Worm (Caenorhabditis elegans) whole organism, L4/young adult: ENCODE data around the gene F48G7.4.

Experiments
- W03F9.2 ChIP-seq: fragments of 150-350 bp; optimal IDR thresholded peaks from 2 replicates; lab custom pipeline; 2014; ENCODE audit warnings: missing biosample characterization, missing genetic modification characterization
- dao-5 ChIP-seq: sonication (generic microtip); optimal IDR thresholded peaks from 2 replicates; lab custom pipeline; 2016; ENCODE audit warnings: missing genotype, missing genetic modification characterization, moderate library complexity, missing compliant biosample characterization
- him-1 ChIP-seq: sonication (generic microtip); optimal IDR thresholded peaks from 2 replicates; lab custom pipeline; 2016; ENCODE audit warnings: missing genotype, missing genetic modification reagents, missing genetic modification characterization, missing compliant biosample characterization

F48G7.4 gene

DNA sequence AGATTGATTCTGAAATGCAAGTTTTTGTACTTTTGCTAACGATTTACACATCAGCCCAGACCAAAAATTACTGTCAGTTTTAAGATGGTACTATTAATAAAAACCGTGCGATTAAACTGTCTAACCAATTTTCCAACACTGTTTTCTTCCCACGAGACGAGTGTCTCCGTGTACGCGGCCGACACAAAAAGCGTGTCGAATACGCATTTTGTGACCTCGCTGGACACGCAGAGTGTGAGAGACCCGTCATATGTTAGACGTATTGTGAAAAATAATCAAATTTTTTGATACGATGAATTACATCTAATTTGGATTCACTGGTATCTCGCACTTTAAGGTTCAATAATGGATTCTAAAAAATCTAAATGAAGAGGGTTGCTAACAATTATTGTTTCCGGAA lies 16.4 kb downstream of the F48G7.4 start:
- TF ChIP-seq W03F9.2: no peak
- no peak for TF ChIP-seq him-1 (tag; lab: Kevin White, UChicago)
- no peak for TF ChIP-seq dao-5 (tag; lab: Kevin White, UChicago)

DNA sequence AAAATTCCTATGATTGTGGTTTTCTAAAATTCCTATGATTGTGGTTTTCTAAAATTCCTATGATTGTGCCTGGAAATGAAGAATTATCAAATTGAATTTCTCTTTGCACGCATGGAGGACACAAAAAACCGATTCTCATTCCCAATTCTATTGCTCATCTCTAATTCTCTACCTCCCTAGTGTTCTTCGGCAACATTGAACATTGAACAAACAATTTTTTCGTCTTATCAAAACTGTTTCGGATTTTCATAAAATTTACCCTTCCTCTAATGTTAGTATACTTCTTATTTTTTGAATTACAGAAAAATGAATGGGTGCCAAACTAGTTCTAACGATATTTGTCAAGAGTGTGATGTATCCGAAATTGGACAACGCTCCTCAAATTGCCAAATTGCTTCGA lies 17.0 kb downstream of the F48G7.4 start, which contains the start of gene pals-31:
pals-31 (plus strand) TSS at position 301 of the 400 bp plus-strand sequence.
- TF ChIP-seq dao-5 (tag; lab: Kevin White, UChicago) (no peak), W03F9.2 (no peak), him-1 (tag; lab: Kevin White, UChicago) (no peak)

DNA sequence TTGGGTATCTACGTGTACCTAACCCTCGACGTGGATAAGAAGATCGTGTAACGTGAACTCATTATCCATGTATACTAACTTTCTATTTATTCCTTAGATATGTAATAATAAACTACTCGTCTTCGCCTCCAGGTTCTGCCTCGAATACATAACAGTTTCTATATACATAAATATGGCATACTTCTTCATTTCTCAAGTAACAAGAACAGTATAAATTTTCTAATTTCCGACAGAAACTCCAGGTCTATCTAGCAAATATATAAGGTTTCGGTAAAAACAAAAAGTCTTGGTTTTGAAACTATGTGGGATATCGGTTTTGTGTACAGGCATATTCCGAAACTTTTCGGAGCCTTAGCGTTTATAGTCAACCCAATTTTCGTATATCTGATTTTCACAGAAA lies 19.1 kb downstream of the F48G7.4 start, which contains the start of gene srj-37:
srj-37 (plus strand) TSS at position 301 of the 400 bp plus-strand sequence.
- TF ChIP-seq dao-5 (tag; lab: Kevin White, UChicago): no peak

DNA sequence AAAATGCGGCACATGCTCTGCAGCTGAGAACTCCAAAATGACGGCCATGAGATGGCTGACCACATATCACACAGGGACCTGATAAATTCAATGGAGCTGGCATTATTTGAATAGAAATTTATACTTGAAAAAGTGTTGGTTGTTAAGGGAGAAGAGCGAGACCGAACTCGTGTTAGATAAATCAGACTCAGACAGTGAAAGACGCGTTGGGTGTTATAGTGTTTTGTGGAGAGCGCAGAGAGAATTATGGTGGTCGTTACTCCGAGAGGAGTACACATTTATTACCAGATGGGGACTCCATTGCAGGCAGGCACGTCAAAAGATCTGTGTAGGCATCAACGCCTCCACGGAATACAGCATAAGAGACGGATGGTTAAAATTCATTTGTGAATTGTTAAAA lies 23.5 kb downstream of the F48G7.4 start, which contains the start of gene nhr-190:
nhr-190 (minus strand) TSS at position 175 of the 400 bp plus-strand sequence.
- TF ChIP-seq dao-5 (tag; lab: Kevin White, UChicago): no peak
- no peak for TF ChIP-seq W03F9.2
- no peak for TF ChIP-seq him-1 (tag; lab: Kevin White, UChicago)

DNA sequence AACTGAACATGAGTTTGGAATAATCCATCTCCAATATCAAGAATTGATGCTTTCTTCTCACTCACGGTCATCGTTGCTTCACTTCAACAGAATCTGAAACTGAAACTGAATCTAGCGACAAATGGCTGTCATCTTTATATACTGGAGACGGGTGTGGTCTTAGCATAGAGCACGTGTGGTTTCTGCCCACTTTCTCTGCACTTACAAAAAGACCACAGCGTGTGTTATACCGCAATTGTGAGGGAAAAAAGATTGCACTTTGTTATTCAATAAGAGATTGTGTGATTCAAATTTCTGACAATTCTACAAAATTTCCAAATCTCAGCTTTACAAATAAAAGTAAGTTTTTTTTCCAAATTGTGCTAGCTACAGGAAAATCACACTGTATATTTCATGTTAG lies 26.9 kb downstream of the F48G7.4 start, which contains the start of gene F48G7.12:
F48G7.12 (minus strand) TSS at position 101 of the 400 bp plus-strand sequence.
- TF ChIP-seq dao-5 (tag; lab: Kevin White, UChicago) (no peak), W03F9.2 (no peak), him-1 (tag; lab: Kevin White, UChicago) (no peak)

DNA sequence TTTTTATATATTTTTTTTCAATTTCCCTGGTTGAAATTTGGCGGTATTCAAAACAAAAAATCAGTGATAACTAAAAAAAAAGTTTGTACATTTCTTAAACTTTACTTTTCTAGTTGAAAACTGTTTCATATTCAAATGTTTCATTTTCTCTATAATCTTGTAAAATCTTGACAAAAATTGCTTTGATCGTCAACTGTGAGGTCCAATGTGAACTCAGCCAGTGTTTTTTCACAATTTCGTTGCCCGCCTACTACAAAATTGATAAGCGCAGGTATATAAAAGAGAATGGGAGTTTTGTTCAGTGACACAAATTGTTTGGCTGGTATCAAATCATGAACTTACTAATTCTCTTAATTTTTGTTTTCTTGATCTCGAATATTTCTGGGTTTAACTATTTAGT lies 27.6 kb downstream of the F48G7.4 start, which contains the start of gene ugt-42:
ugt-42 (plus strand) TSS at position 301 of the 400 bp plus-strand sequence.
- no peak for TF ChIP-seq him-1 (tag; lab: Kevin White, UChicago)
- TF ChIP-seq W03F9.2: no peak
- TF ChIP-seq dao-5 (tag; lab: Kevin White, UChicago): no peak

DNA sequence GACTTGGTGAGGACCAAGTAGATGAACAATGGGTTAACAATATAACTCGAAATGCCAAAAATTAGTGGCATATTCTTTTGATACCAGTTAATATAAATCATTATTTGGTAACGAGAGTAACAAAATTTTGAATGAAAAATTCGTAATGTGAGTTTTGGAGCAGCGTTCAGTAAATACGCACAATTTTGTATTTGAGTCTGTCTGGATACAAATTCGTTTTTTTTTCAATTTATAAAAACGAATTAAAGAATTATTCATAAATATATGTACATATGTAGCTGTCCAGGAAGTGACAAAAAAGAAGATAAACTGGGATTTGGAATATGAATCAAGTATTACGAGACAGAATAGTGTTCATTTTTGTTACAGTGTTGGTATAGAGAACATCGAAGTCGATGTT lies 33.7 kb downstream of the F48G7.4 start, which contains the start of gene srj-5:
srj-5 (minus strand) TSS at position 101 of the 400 bp plus-strand sequence.
- TF ChIP-seq him-1 (tag; lab: Kevin White, UChicago): no peak
- TF ChIP-seq dao-5 (tag; lab: Kevin White, UChicago): no peak
- no peak for TF ChIP-seq W03F9.2

DNA sequence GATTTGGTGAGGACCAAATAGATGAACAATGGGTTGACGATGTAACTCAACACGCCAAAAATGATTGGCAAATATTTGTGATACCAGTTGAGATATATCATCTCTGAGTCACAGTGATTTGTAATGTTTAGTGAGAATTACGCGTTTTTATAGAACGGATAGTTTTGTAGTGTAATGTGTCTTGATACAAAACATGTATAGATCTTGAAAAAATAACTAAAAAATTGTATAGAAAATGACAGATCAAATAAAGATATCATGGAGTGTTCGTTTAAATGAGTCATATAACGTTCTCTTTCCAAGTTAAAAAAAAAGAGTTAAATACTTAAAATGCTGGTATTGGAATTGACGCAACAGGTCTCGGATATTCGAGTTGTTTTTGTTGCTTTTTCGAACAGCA lies 35.1 kb downstream of the F48G7.4 start, which contains the start of gene srj-6:
srj-6 (minus strand) TSS at position 101 of the 400 bp plus-strand sequence.
- no peak for TF ChIP-seq dao-5 (tag; lab: Kevin White, UChicago)
- no peak for TF ChIP-seq W03F9.2
- TF ChIP-seq him-1 (tag; lab: Kevin White, UChicago): no peak

DNA sequence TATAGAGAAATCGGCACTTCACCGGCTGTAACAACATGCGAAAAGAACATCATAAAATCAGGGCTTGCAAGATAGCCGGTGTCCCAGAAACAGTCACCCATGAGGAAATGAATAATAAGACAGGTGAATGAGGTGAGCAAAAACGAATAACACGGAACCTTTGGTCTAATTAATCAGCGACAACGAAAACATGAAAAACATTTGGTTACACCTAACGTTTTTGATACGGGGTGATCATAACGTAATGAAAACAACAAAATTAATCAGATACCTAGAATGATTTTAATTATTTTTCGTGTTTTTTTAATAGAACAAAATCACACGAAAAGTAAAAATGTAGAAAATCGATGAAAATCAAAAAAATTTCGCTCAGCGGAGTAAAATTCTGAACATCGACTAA lies 36.6 kb downstream of the F48G7.4 start, which contains the start of gene srh-245:
srh-245 (minus strand) TSS at position 101 of the 400 bp plus-strand sequence.
- TF ChIP-seq dao-5 (tag; lab: Kevin White, UChicago) (no peak), him-1 (tag; lab: Kevin White, UChicago) (no peak), W03F9.2 (no peak)

DNA sequence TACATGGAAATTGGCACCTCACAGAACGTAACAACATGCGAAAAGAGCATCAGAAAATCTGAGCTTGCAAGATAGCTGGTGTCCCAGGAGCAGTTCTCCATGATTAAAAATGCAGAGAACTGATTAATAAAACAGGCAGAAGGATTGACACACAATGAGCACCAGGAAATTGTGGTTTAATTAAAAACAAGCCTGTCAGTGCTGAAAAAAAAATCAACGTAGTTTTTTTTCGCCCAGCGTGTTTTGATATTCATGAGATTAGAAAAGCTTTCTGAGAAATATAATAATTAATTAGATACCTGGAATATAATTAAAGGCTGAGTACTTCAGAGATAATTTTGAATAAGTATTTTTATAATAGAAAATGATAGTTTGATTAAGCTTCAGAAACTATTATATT lies 38.4 kb downstream of the F48G7.4 start, which contains the start of gene srh-246:
srh-246 (minus strand) TSS at position 101 of the 400 bp plus-strand sequence.
- TF ChIP-seq him-1 (tag; lab: Kevin White, UChicago) (no peak), W03F9.2 (no peak)

DNA sequence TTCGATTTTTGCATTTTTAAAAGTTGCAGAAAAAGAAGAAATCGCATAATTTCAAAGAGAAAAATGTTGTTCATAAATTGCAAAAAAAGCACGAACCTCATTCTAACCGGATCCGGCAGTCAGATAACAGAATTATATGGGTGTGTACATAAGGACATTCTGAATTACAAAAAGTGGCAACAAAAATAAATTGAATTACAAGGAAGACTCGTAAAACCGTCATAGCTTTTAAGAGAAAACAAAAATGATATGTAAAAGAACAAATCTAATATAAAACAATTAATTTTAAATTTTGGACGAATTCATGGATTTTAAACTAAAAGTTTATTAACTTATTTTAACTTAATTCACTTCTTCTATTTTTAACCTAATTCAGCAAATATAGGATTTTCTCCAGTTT lies 41.0 kb downstream of the F48G7.4 start, which contains the start of gene F31F4.17:
F31F4.17 (minus strand) TSS at position 101 of the 400 bp plus-strand sequence.
- TF ChIP-seq W03F9.2: no peak
- TF ChIP-seq him-1 (tag; lab: Kevin White, UChicago): no peak
- TF ChIP-seq dao-5 (tag; lab: Kevin White, UChicago): no peak

DNA sequence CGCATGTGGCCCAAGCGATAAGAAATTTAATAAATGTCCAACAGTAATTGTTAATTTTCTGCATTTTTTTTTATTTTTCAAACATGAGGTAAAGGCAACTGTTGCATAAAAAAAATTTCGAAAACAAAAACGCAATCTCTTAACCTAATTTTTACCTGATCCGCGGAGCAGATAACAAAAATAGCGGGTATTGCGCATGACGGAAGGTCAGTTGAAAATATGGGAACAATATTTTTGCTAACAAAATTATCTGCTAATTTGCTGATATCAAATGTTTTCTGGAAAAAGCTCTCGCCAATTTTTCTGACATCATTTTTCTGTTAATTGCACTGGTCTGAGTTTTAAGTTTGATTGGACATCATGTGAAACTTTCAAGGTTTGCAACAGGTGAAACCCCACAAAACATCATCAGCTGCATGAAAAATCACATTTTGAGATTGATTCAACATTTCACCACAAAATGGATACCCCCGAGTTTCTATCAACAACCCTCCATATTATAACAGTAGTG lies 45.1 kb downstream of the F48G7.4 start, which contains the start of the genes F31F4.11 and srh-266:
F31F4.11 (minus strand) TSS at position 101 of the 511 bp plus-strand sequence.
srh-266 (plus strand) TSS at position 461 of the 511 bp plus-strand sequence.
- no peak for TF ChIP-seq W03F9.2
- no peak for TF ChIP-seq dao-5 (tag; lab: Kevin White, UChicago)
- no peak for TF ChIP-seq him-1 (tag; lab: Kevin White, UChicago)

DNA sequence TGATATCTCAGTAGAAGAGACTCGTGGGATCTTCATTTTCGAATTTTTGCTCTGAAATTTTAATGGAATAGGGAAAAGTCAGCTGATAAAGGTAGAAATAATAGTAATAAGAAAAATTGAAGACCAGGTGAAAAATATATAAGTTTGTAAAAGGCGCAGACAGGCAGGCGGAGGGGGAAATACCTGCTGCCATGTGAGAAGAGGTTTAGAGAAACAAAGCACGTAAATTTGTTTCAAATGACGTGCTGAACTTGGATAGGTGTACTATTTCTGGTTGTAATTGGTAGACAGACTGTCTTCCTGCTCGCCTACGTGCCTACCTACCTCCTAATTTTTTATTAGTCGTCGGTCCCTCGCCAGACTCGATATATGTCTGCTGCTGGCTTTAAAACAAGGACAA lies 48.2 kb downstream of the F48G7.4 start, which contains the start of gene nhr-180:
nhr-180 (minus strand) TSS at position 52 of the 400 bp plus-strand sequence.
- no peak for TF ChIP-seq W03F9.2
- TF ChIP-seq dao-5 (tag; lab: Kevin White, UChicago): no peak
- TF ChIP-seq him-1 (tag; lab: Kevin White, UChicago): no peak
